Worm (Caenorhabditis elegans) whole organism, dauer: ENCODE data around the gene nipa-1.

ENCODE experiments used
- unc-62 ChIP-seq: sonication (generic microtip); optimal IDR thresholded peaks from 2 replicates; lab custom pipeline; 2017; ENCODE audit warnings: missing biosample characterization, missing genetic modification reagents, missing genetic modification characterization

The nipa-1 gene

DNA sequence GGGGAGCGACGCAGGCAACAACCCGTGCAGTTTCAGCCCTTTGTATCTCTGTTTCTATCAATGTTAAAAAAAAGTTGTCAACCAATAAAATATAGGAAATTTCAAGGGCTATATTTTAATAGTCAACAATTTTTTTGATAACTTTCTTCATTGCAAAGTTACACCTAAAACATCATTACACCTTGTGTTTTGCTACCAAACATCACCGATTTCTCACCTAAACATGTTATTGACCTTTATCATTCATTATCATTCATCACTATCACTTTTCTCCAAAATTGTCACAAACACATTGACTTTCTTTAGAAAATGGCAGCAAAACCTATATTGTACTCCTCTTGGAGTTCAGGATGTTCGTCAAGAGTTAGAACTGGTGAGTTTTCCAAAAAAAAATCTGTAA, 2.1 kb upstream of the nipa-1 start, which contains the start of gene Y53G8B.1:
Gene Y53G8B.1, plus strand, starts transcription at position 242 of the 400 bp plus-strand sequence.
- TF ChIP-seq unc-62 (GFP tag; lab: Kevin White, UChicago): no peak

DNA sequence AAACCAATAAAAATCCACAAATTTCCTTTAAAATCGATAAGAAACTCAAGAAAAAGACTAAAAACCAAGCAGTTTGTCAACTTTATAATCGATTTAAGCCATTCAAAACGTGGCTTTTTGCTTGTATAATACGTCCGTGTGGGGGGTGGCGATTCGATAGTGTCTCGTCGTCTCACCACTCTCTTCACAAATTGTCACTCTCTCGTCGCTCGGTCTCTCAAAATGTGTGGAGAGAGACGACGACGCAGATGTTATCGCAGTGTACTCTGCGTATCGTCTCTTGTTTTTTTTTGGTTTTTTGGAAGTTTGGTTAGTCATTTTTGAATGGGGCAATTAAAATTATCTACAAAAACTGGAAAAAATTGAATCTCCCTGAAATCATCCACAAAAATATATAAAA, 689 bp upstream of the nipa-1 start:
- TF ChIP-seq unc-62 (GFP tag; lab: Kevin White, UChicago): no peak

DNA sequence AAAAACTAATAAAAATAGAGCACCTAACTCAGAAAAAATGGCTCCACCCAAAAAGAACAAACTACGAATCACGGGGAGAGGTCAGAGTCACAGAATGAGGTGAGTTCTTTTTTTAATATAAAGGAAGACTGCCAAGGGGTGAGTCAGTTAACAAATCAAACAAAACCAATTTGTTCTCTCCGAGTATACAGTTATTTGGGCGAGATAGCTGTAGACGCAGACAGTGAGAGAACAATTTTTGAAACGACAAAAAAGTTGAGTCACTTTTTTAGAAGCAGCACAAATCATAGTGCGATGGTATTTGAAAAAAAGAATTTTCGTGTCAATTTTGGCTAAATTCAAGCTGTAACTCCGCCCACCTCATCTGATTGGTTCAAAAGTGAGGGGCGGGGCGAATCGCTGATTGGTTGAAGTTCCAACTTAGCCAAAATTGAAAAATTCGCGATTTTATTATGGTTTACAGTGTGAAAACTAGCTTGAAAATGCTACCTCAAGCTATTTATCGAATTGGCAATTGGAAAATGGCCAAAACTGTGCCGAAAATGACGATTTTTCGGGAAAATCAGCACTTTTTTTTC, 2.6 kb downstream of the nipa-1 start:
- no peak for TF ChIP-seq unc-62 (GFP tag; lab: Kevin White, UChicago)

DNA sequence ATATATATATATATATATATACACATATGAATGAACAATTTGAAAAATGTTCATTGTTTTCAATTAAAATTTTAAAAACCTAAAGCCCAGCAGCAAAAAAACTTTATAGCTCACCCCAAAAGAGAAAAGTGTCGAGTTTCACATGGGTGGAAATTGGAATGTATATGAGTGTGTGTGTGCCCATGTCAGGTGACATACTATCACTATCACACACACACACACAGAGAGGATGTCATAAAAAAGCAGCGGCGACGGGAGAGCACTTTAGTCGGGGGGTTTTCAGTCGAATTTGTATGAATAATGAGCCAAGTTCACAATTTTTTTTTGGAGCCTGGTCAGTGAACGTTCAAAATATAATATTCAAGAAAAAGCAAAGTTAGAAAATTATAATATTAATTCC, 7.0 kb downstream of the nipa-1 start:
- no peak for TF ChIP-seq unc-62 (GFP tag; lab: Kevin White, UChicago)

DNA sequence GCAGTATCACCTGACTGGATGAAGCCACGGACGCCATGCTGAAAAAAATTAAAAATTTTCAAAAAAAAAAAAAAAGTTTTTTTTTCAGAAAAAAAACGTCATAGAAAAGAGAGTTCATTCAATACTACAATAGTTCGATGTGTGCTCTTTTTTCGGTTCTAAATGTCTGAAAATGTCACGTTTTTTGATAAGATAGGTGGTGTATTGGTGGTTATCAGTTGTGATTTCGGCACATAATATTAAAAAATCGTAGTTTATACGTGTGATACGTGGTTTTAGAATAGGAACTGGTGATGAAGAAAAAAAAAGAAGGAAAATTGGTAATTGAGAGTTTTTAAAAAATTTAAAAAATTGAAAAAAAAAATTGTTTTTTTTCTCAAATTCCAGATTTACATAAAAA, 10.0 kb downstream of the nipa-1 start:
- no peak for TF ChIP-seq unc-62 (GFP tag; lab: Kevin White, UChicago)

DNA sequence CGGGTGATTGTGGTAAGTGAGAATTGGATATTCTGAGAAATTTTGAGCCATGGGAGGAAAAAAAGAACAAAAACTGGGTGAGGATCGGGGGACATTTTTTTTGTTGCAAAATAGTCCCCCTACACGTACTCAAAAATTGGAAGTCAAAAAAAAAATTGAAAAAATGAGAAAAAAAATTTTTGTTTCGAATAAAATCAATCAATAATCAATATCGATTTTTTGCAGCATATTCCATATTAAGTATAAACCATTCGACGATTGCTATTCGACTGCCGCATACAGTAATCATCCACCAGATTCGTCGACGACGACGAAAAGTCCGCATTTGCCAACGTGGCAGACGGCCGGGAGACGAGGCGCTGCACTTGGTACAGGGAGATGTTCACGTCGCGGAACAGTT, 14.3 kb downstream of the nipa-1 start:
- TF ChIP-seq unc-62 (GFP tag; lab: Kevin White, UChicago): no peak

DNA sequence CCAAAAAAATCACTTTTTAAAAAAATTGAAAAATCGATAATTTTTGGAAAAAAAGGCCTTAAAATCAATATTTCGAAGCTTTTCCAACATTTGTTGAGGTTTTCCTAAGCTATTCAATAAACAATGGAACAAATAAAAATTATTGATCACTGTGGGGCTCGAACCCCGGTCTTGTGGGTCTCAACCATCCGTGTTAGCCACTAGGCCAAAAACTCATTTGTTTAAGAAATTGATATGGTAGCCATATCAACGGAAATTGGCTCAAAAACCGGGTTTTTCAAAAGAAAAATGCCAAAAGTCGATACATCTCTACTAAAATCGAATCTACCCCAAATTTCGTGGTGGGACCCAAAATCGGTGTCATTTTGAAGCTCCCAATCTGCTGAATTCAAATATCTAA, 14.9 kb downstream of the nipa-1 start:
- TF ChIP-seq unc-62 (GFP tag; lab: Kevin White, UChicago): no peak

DNA sequence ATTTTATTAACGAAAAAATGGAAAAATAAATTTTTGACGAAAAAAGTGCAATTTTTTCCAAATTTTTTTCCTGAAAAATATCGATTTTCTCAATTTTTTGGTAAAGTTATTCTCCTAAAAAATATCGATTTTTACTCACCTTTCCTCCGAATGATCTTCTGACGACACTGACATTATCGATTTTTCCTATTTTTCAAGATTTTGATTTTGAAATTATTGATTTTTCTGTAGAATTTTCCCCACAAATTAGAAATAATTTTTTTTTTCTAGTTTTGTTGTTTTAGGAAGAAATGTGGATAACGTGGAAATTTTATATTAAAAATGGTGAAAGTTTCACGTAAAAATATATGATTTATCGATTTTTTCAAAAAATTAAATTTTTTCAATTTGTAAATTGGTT, 15.4 kb downstream of the nipa-1 start:
- TF ChIP-seq unc-62 (GFP tag; lab: Kevin White, UChicago): no peak

DNA sequence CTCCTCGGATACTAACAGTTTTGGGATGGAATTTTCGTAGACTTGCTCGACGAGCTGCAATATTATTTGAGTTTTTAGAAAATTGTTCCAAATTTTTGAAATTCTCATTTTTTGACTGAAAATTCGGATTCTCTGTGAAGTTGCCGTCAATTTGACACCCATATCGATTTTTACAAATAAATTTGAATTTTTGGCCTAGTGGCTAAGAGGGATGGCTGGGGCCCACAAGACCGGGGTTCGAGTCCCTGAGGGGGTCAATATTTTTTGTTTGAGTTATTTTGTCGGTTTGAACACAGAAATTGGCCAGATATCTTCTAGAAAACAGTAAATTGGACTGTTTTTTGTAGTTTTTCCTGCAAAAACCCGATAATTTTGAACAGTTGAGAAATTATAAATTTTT, 16.3 kb downstream of the nipa-1 start:
- no peak for TF ChIP-seq unc-62 (GFP tag; lab: Kevin White, UChicago)

DNA sequence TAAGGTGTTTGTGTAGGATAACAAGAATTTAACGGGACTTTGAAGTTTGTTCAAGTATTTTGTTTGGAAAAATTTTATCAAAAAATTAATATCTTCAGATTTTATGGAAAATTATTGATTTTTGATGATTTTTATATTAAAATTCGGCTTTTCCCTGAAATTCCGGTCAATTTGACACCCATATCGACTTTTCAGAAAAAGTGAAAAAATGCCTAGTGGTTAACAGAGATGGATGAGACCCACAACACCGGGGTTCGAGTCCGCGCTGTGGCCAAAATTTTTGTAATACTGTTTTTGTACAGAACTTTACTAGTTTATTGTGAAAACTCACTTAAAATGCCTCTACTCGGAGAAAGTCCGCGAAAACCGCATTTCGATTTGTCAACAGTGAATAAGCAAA, 17.4 kb downstream of the nipa-1 start:
- TF ChIP-seq unc-62 (GFP tag; lab: Kevin White, UChicago): no peak

DNA sequence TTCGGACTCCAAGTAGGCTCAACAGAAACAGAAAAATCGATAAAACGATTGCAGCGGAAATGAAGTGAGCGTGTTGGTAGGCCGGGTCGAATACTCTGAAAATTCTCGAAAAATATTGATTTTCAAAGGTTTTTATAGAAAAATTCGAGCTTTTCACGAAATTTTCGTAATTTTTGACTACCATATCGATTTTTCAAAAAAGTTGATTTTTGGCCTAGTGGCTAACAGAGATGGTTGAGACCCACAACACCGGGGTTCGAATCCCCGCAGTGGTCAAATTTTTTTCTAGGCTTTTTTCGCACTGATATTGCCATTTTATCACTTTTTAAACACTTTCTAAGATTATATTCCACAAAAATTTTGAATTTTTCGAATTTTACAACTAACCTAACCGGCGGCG, 18.1 kb downstream of the nipa-1 start:
- TF ChIP-seq unc-62 (GFP tag; lab: Kevin White, UChicago): no peak

DNA sequence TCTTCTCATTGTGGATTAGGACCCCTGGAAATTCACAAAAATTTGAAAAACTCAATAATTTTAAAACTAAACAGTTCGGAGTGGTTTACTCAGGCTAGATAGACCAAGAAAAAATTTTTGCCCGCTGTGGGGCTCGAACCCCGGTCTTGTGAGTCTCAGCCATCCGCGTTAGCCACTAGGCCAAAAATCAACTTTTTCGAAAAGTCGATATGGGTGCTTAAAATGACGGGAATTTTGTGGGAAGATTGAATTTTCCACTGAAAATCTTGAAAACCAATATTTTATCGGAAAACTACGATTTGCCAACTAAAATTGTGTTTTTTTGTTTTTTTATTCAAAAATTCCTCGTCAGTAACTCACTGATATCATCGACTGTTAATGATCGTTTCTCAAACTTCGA, 19.4 kb downstream of the nipa-1 start:
- no peak for TF ChIP-seq unc-62 (GFP tag; lab: Kevin White, UChicago)

DNA sequence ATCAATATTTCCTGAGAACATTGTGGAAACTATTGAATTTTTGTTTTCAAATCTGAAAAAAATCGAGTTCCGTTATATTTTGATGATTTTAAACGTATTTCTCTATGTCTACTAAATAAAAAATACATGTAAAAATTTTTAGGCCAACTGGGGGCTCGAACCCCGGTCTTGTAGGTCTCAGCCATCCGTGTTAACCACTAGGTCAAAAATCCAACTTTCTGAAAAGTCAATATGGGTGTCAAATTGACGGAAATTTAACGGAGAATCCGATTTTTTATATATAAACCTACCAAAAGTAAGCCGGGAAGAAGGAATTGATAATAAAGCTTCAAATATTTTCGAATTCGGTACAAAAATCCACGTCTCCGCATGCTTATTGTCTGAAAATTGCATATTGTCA, 20.6 kb downstream of the nipa-1 start:
- no peak for TF ChIP-seq unc-62 (GFP tag; lab: Kevin White, UChicago)

DNA sequence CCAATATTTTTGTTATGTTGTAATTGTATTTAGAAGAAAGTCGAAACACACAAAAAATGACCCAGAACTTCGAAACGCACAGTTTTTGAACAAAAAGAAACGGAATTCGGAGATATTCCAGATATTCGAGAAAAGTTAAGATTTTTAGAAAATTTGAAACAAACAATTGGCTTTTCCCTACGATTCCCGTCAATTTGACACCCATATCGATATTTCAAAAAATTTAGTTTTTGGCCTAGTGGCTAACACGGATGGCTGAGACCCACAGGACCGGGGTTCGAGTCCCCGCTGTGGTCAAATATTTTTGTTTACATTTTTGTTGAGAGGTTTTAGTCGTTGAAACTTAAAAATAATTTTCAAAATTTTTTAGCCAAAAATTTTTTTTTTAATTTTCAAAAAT, 21.7 kb downstream of the nipa-1 start:
- TF ChIP-seq unc-62 (GFP tag; lab: Kevin White, UChicago): no peak

DNA sequence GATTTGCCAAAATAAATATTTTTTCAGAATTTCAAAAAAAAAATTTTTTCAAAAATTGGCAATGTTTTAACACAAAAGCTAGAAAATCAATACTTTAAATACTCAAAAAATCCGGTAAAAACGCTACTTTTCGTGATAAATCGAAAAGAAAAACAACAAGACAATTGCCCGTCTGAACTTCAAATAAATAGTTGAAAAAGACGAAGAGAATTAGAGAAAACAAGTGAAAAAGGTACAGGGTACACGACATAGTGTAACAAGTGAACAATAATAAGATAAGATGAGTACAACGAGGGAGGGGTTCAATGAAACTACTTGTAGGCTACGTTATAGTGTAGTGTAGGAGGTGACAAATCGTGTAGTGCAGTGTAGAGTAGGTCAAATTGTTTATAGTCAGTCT, 22.4 kb downstream of the nipa-1 start:
- no peak for TF ChIP-seq unc-62 (GFP tag; lab: Kevin White, UChicago)

DNA sequence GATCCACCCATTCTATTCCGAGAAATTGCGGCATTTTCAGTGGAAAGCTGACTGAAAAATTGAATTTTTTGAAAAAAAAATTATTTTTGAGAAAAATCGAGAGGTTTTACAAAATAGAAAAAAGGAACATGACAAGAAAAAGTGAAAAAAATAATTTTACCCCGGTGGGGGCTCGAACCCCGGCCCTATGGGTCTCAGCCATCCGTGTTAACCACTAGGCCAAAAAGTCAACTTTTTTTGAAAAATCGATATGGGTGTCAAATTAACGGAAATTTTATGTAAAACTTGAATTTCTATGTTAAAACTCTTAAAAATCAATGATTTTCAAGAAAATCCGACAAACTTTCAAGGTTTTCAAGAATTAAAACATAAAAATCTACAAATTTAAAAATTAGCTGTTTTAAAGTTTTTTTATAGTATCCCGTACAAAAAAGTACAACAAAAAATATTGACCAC, 23.0 kb downstream of the nipa-1 start, which contains the start of gene Y53G8B.2:
Gene Y53G8B.2, minus strand, starts transcription at position 51 of the 456 bp plus-strand sequence.
- no peak for TF ChIP-seq unc-62 (GFP tag; lab: Kevin White, UChicago)

DNA sequence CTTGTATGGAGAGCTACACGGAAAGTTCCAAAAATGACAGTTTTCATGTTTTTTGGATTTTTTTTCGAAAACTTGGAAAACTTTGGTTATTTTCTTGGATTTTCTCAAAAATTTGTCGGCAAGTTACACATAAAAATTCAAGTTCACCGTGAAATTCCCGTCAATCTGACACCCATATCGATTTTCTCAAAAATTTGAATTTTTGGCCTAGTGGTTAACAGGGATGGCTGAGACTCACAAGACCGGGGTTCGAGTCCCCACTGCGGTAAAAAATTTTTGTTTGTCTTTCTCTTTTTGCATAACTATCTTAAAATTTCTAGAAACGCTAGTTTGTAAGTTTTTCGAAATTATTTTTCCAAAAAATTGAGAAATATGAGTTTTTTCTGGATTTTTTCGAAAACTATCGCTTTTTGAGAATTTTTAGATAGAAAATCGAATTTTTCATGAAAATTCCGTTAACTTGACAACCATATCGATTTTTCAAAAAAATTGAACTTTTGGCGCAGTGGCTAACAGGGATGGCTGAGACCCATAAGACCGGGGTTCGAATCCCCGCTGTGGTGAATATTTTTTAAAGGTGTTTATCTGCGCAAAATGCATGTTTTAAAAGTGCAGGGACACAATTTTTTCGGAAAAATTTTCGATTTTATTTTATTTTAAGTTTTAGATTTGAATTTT, 26.2 kb downstream of the nipa-1 start:
- no peak for TF ChIP-seq unc-62 (GFP tag; lab: Kevin White, UChicago)
